Fruit fly (Drosophila melanogaster): ENCODE results near the gene CG32448.

CG32448 gene

DNA sequence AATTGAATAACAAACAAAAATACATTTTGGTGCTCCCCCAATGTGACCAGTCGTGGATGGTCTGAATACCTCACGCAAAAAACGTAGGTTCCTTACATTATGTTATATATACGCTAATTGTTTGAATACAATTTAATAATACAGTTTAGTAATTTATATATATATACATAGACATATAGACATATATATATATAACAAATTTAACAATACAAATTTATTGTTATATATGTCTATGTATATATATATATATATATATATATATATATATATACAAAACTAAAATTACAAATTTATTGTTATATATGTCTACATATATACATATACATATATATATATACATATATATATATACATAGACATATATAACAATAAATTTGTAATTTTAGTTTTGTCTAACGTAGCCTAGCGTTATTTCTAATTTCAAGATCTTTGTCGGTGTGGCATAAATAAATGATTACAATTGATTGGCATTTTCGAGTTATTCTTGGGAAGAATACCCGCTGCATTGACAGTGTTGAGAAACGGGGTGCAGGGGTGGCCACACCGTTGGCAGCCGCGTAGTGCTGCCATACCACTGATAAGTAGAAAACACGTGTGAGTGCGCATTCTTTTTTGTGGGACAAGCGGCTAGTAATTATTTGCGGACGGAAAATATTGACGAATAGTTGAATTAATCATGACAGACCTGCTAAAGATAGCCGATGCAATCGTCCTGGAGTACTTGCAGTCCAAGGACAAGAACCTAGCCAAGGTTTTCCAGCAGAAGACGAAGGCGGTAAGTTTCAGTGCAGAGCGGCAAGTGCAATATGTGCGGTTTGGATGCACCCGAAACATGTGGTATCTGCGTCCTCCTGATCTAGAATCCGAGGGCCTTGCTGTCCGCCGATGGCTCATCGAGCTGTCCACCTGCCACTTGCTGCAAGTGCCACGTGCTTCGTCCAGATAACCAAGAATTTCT lies 4.2 kb upstream of the CG32448 start, which contains the start of the genes CG7148 and Nopp140:
Gene CG7148, minus strand, starts transcription at position 51 of the 958 bp plus-strand sequence.
Gene Nopp140, plus strand, starts transcription at position 572 of the 958 bp plus-strand sequence.
- TF ChIP-seq Sin3A (optimal IDR thresholded peaks at IDR 0.05): no peak
- TF ChIP-seq h (optimal IDR thresholded peaks at IDR 0.05): no peak
- TF ChIP-seq psq (optimal IDR thresholded peaks at IDR 0.05): no peak
- TF ChIP-seq insv (optimal IDR thresholded peaks at IDR 0.05): no peak
- no peak for TF ChIP-seq Myc (optimal IDR thresholded peaks at IDR 0.05)
- TF ChIP-seq ttk (optimal IDR thresholded peaks at IDR 0.05): no peak

DNA sequence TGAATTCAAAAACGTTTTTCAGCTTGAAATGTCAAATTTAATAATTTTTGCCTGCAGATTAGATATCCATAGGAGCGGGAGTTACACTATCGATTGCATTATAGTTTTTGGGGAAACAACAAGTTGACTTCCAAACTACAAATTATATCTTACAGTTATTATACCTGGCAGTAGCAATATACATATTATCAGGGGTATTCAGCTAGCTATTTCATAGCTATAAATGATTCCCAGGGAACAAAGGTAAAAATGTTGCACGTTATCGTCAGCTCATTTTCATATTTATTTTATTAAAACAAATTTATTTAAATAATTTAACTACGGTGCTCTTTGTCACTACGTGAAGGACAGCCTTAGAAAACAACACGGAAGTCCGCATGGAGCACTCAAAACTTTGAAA lies 1.8 kb upstream of the CG32448 start:
- TF ChIP-seq insv (optimal IDR thresholded peaks at IDR 0.05) (no peak), psq (optimal IDR thresholded peaks at IDR 0.05) (no peak), Sin3A (optimal IDR thresholded peaks at IDR 0.05) (no peak), Myc (optimal IDR thresholded peaks at IDR 0.05) (no peak), ttk (optimal IDR thresholded peaks at IDR 0.05) (no peak), h (optimal IDR thresholded peaks at IDR 0.05) (no peak)

DNA sequence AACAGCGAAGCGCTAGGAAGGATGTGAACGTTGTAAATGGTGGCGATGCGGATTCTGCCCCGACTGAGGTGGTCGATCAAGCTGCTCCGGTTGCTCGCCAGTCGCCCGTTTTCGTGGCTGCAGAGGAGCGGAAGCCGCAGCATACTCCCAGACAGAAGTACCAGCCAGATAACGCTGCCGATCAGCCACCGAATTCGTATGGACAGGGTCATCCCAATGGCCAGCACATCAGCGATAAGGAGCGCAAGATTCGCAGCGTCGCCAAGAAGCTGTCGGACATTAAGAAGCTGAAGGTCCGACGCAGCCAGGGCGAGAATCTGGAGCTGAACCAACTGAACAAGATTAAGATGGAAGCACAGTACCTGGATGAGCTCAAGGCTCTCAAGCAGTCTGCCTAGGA lies 1.1 kb downstream of the CG32448 start:
- TF ChIP-seq ttk (optimal IDR thresholded peaks at IDR 0.05) (no peak), Sin3A (optimal IDR thresholded peaks at IDR 0.05) (no peak), Myc (optimal IDR thresholded peaks at IDR 0.05) (no peak), insv (optimal IDR thresholded peaks at IDR 0.05) (no peak), h (optimal IDR thresholded peaks at IDR 0.05) (no peak), psq (optimal IDR thresholded peaks at IDR 0.05) (no peak)

dm6 chr3L:21824725-21825353 lies 3.4 kb downstream of the CG32448 start, which contains the start of gene eIF2A:
Gene eIF2A, plus strand, starts transcription at chr3L:21824740.
- no peak for TF ChIP-seq Myc (optimal IDR thresholded peaks at IDR 0.05)
- no peak for TF ChIP-seq psq (optimal IDR thresholded peaks at IDR 0.05)
- TF ChIP-seq insv (optimal IDR thresholded peaks at IDR 0.05): no peak

DNA sequence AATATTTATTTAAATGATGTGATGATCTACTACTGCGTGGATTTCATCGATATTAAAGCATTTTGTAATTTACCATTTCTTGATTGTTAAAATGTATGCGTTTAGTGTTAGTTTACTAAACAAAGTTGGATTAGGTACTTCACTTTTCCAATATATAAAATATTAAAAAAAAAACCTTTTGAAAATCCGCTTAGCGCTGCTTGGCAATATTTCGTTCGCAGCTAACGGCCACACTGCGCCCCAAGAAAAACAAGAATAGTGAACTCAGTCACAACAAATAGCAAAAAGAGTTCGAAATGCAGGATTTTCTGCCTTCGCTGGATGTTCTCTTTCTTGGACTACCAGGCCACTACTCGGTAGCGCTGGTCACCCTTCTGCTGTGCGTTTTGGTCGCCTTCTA lies 5.0 kb downstream of the CG32448 start, which contains the start of gene CG7407:
Gene CG7407, plus strand, starts transcription at position 226 of the 400 bp plus-strand sequence.
- no peak for TF ChIP-seq h (optimal IDR thresholded peaks at IDR 0.05)
- TF ChIP-seq psq (optimal IDR thresholded peaks at IDR 0.05): no peak
- TF ChIP-seq Myc (optimal IDR thresholded peaks at IDR 0.05): no peak
- TF ChIP-seq insv (optimal IDR thresholded peaks at IDR 0.05): no peak
- no peak for TF ChIP-seq Sin3A (optimal IDR thresholded peaks at IDR 0.05)
- no peak for TF ChIP-seq ttk (optimal IDR thresholded peaks at IDR 0.05)

DNA sequence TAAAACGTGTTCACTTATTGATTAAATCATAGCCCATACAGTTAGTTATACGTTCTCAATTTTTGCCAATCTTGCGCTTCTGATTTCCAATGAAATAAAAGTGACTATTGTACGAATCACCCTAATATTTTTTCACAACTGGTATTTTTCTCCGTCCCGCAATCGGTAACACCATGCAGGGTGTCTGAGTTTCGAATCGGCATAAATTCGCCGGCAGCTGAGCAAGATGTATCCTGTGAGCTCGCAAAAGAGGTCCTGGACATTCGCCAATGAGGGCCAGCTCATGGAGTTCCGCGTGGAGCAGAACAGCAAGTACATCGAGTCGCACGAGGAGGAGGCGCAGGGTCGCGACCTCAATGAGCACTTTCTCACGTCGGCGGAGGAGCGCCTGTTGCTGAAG lies 6.5 kb downstream of the CG32448 start, which contains the start of gene CycH:
Gene CycH, plus strand, starts transcription at position 218 of the 400 bp plus-strand sequence.
- TF ChIP-seq Sin3A (optimal IDR thresholded peaks at IDR 0.05): no peak
- no peak for TF ChIP-seq ttk (optimal IDR thresholded peaks at IDR 0.05)
- no peak for TF ChIP-seq h (optimal IDR thresholded peaks at IDR 0.05)
- TF ChIP-seq insv (optimal IDR thresholded peaks at IDR 0.05): no peak
- no peak for TF ChIP-seq Myc (optimal IDR thresholded peaks at IDR 0.05)

dm6 chr3L:21819497-21819896 lies 8.8 kb downstream of the CG32448 start:
- TF ChIP-seq ttk (optimal IDR thresholded peaks at IDR 0.05) (no peak), Myc (optimal IDR thresholded peaks at IDR 0.05) (no peak), h (optimal IDR thresholded peaks at IDR 0.05) (no peak), psq (optimal IDR thresholded peaks at IDR 0.05) (no peak), insv (optimal IDR thresholded peaks at IDR 0.05) (no peak), Sin3A (optimal IDR thresholded peaks at IDR 0.05) (no peak)

dm6 chr3L:21818701-21819100 lies 9.6 kb downstream of the CG32448 start:
- no peak for TF ChIP-seq Sin3A (optimal IDR thresholded peaks at IDR 0.05)

DNA sequence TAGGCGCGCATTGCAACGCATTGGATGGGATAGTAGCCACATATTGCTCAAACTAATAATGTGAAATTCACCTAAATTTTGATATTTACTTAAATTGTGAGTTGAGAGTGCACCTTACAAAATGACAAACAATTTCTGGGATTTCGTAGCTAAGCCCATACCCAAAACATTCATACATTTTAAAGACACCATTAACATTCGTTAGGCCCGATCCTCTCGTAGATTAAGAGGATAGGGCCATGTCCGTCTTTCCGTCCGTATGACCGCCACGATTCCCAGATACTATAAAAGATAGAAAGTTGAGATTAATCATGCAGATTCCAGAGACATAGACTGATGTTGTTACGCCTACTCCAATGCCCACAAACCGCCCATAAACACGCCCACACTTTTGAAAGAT lies 14.7 kb downstream of the CG32448 start, which contains the start of gene CG43895:
Gene CG43895, minus strand, starts transcription at position 101 of the 400 bp plus-strand sequence.
- TF ChIP-seq psq (optimal IDR thresholded peaks at IDR 0.05): no peak
- TF ChIP-seq insv (optimal IDR thresholded peaks at IDR 0.05): no peak
- no peak for TF ChIP-seq Sin3A (optimal IDR thresholded peaks at IDR 0.05)
- no peak for TF ChIP-seq Myc (optimal IDR thresholded peaks at IDR 0.05)
- TF ChIP-seq h (optimal IDR thresholded peaks at IDR 0.05): no peak
- TF ChIP-seq ttk (optimal IDR thresholded peaks at IDR 0.05): no peak

- TF ChIP-seq Myc (optimal IDR thresholded peaks at IDR 0.05): no peak
- no peak for TF ChIP-seq psq (optimal IDR thresholded peaks at IDR 0.05)
- TF ChIP-seq insv (optimal IDR thresholded peaks at IDR 0.05): no peak
- TF ChIP-seq ttk (optimal IDR thresholded peaks at IDR 0.05): no peak
- TF ChIP-seq h (optimal IDR thresholded peaks at IDR 0.05): no peak
- TF ChIP-seq Sin3A (optimal IDR thresholded peaks at IDR 0.05): no peak
Observed at dm6 chr3L:21808568-21808967, 19.7 kb downstream of the CG32448 start, which contains the start of gene eg. Gene eg, plus strand, starts transcription at chr3L:21808703.

dm6 chr3L:21808003-21808530 lies 20.2 kb downstream of the CG32448 start:
- TF ChIP-seq ttk (optimal IDR thresholded peaks at IDR 0.05) (no peak), insv (optimal IDR thresholded peaks at IDR 0.05) (no peak), psq (optimal IDR thresholded peaks at IDR 0.05) (no peak), h (optimal IDR thresholded peaks at IDR 0.05) (no peak), Sin3A (optimal IDR thresholded peaks at IDR 0.05) (no peak), Myc (optimal IDR thresholded peaks at IDR 0.05) (no peak)

DNA sequence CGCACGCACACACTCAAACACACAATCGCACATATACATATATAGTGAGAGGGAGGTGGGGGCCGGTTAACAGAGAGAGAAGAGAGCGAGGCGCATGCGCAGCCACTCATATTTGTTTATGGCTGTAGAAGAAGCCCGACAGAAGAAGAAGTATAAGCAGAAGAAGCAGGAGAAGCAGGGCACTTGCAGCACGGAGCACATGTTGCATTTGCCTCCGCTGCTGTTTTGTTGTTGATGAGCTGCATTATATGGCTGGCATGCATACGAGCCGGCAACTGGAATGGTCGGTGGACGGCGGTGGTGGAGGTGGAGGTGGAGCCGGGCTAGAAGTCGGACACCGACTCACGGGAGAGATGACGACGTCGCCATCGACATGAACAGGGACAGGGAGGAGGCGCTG lies 27.9 kb downstream of the CG32448 start:
- TF ChIP-seq Sin3A (optimal IDR thresholded peaks at IDR 0.05) (no peak), h (optimal IDR thresholded peaks at IDR 0.05) (no peak), insv (optimal IDR thresholded peaks at IDR 0.05) (no peak), psq (optimal IDR thresholded peaks at IDR 0.05) (no peak), ttk (optimal IDR thresholded peaks at IDR 0.05) (no peak), Myc (optimal IDR thresholded peaks at IDR 0.05) (no peak)
